Worm (Caenorhabditis elegans): ENCODE measurements around the gene T11F8.5.

DNA sequence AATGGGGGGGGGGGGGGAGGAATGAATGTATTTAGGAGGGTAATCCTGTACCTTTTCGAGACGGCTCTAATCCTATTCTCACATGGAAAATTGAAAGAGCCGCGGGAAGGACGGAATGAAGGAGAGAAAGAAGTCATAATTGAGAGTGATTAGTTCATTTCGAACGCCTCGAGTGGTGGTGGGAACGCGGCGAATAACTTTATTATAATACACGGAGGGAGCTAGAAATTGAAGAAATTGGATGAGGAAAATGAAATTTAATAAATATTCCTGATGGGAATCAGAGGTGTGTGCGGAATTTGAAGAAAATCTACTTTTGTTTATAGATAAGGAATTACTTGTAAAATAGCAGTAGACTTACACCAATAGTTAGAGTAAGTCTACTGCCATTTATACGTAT, 50.7 kb downstream of the T11F8.5 start:
- TF ChIP-seq tlp-1 (tag; optimal IDR thresholded peaks at IDR 0.05) (no peak), lin-39 (tag; optimal IDR thresholded peaks at IDR 0.05) (no peak), mdl-1 (tag; optimal IDR thresholded peaks at IDR 0.05) (no peak), lin-13 (GFP tag; optimal IDR thresholded peaks at IDR 0.05) (no peak), unc-30 (tag; optimal IDR thresholded peaks at IDR 0.05) (no peak), jun-1 (tag; optimal IDR thresholded peaks at IDR 0.05) (no peak), egl-27 (tag; optimal IDR thresholded peaks at IDR 0.05) (no peak), ceh-8 (GFP tag; optimal IDR thresholded peaks at IDR 0.05) (no peak)
